Fruit fly (Drosophila melanogaster) whole organism, embryonic: Measurements from ENCODE around the gene CG4537.

Experiments used
- Bgb ChIP-seq: fragments of 200-800 bp; sonication (Bioruptor generic); IDR thresholded peaks from 2 replicates; pipeline ENCODE4 v1.3.6; 2022; ENCODE audit warnings: missing biosample characterization, missing genetic modification characterization; ENCODE audit not compliant: partially characterized antibody
- CG10267 ChIP-seq: fragments of 200-800 bp; sonication (Bioruptor generic); optimal IDR thresholded peaks from 2 replicates; lab custom pipeline; 2018; ENCODE audit warnings: missing biosample characterization, mild to moderate bottlenecking, missing genetic modification characterization, moderate library complexity
- CG10274 ChIP-seq: fragments of 200-800 bp; sonication (Bioruptor generic); optimal IDR thresholded peaks from 3 replicates; lab custom pipeline; 2017; ENCODE audit warnings: missing biosample characterization, mild to moderate bottlenecking, missing genetic modification characterization
- CG15514 ChIP-seq: fragments of 200-800 bp; sonication (Bioruptor generic); optimal IDR thresholded peaks from 3 replicates; lab custom pipeline; 2017; ENCODE audit warnings: missing biosample characterization, missing genetic modification characterization, mild to moderate bottlenecking, moderate library complexity, missing genetic modification reagents
- CG1603 ChIP-seq: fragments of 200-800 bp; sonication (Bioruptor generic); optimal IDR thresholded peaks from 2 replicates; lab custom pipeline; 2019; ENCODE audit warnings: missing biosample characterization, mild to moderate bottlenecking, missing genetic modification characterization, moderate library complexity
- CG16779 ChIP-seq: fragments of 200-800 bp; sonication (Bioruptor generic); IDR thresholded peaks from 2 replicates; pipeline ENCODE4 v1.3.6; 2022; ENCODE audit warnings: missing biosample characterization, missing genetic modification characterization
- CG17186 ChIP-seq: fragments of 200-800 bp; sonication (Bioruptor generic); optimal IDR thresholded peaks from 3 replicates; lab custom pipeline; 2017; ENCODE audit warnings: missing biosample characterization, missing genetic modification reagents, missing genetic modification characterization
- CG17328 ChIP-seq: fragments of 200-800 bp; sonication (Bioruptor generic); IDR thresholded peaks from 2 replicates; pipeline ENCODE4 v1.3.6; 2022; ENCODE audit warnings: missing biosample characterization, missing genetic modification characterization
- CG17829 ChIP-seq: fragments of 200-800 bp; optimal IDR thresholded peaks from 2 replicates; lab custom pipeline; 2019; ENCODE audit warnings: missing biosample characterization, mild to moderate bottlenecking, missing genetic modification characterization, moderate library complexity
- CG2120 ChIP-seq: fragments of 200-800 bp; sonication (Bioruptor generic); optimal IDR thresholded peaks from 3 replicates; lab custom pipeline; 2016; ENCODE audit warnings: missing biosample characterization, missing genetic modification characterization
- CG2129 ChIP-seq: fragments of 200-800 bp; sonication (Bioruptor generic); IDR thresholded peaks from 2 replicates; pipeline ENCODE4 v1.3.6; 2022; ENCODE audit warnings: missing biosample characterization, missing genetic modification characterization; ENCODE audit not compliant: partially characterized antibody
- CG3407 ChIP-seq: fragments of 200-800 bp; sonication (Bioruptor generic); optimal IDR thresholded peaks from 2 replicates; lab custom pipeline; 2018; ENCODE audit warnings: missing biosample characterization, mild to moderate bottlenecking, missing genetic modification characterization
- CG34224 ChIP-seq: fragments of 200-800 bp; sonication (Bioruptor generic); IDR thresholded peaks from 3 replicates; pipeline ENCODE4 v1.3.6; 2022; ENCODE audit warnings: missing biosample characterization, missing genetic modification characterization; ENCODE audit not compliant: partially characterized antibody
- CG6175 ChIP-seq: fragments of 200-800 bp; sonication (Bioruptor generic); IDR thresholded peaks from 3 replicates; pipeline ENCODE4 v1.3.6; 2022; ENCODE audit warnings: missing biosample characterization, missing genetic modification characterization
- CG6791 ChIP-seq: fragments of 200-800 bp; sonication (Bioruptor generic); IDR thresholded peaks from 3 replicates; pipeline ENCODE4 v1.3.6; 2022; ENCODE audit warnings: missing biosample characterization, missing genetic modification characterization; ENCODE audit not compliant: partially characterized antibody
- CG8388 ChIP-seq: fragments of 200-800 bp; sonication (Bioruptor generic); optimal IDR thresholded peaks from 2 replicates; lab custom pipeline; 2019; ENCODE audit warnings: missing biosample characterization, mild to moderate bottlenecking, missing genetic modification characterization, moderate library complexity
- CHES-1-like ChIP-seq: fragments of 200-800 bp; sonication (Bioruptor generic); optimal IDR thresholded peaks from 2 replicates; lab custom pipeline; 2016; ENCODE audit warnings: missing biosample characterization, missing genetic modification characterization
- Dad ChIP-seq: fragments of 200-800 bp; sonication (Bioruptor generic); optimal IDR thresholded peaks from 3 replicates; lab custom pipeline; 2016; ENCODE audit warnings: missing biosample characterization, missing genetic modification characterization
- Dll ChIP-seq: fragments of 200-800 bp; sonication (Bioruptor generic); IDR thresholded peaks from 4 replicates; pipeline ENCODE4 v1.3.6; 2022; ENCODE audit warnings: missing biosample characterization, missing genetic modification characterization; ENCODE audit not compliant: partially characterized antibody
- Dp ChIP-seq: fragments of 200-800 bp; sonication (Bioruptor generic); optimal IDR thresholded peaks from 2 replicates; lab custom pipeline; 2018; ENCODE audit warnings: missing biosample characterization, mild to moderate bottlenecking, missing genetic modification characterization, moderate library complexity
- E2f2 ChIP-seq: fragments of 200-800 bp; sonication (Bioruptor generic); IDR thresholded peaks from 2 replicates; pipeline ENCODE4 v1.3.6; 2022; ENCODE audit warnings: missing biosample characterization, missing genetic modification characterization
- MBD-R2 ChIP-seq: fragments of 200-800 bp; sonication (Bioruptor generic); IDR thresholded peaks from 2 replicates; pipeline ENCODE4 v1.3.6; 2022; ENCODE audit warnings: missing biosample characterization, missing genetic modification characterization
- Mes4 ChIP-seq: fragments of 200-800 bp; sonication (Bioruptor generic); optimal IDR thresholded peaks from 2 replicates; lab custom pipeline; 2016; ENCODE audit warnings: missing biosample characterization, missing genetic modification characterization
- Opbp ChIP-seq: fragments of 200-800 bp; sonication (Bioruptor generic); IDR thresholded peaks from 3 replicates; pipeline ENCODE4 v1.3.6; 2022; ENCODE audit warnings: missing biosample characterization, missing genetic modification characterization; ENCODE audit not compliant: partially characterized antibody
- Rfx ChIP-seq: fragments of 200-800 bp; sonication (Bioruptor generic); IDR thresholded peaks from 2 replicates; pipeline ENCODE4 v1.3.6; 2022; ENCODE audit warnings: missing biosample characterization, missing genetic modification characterization
- Scr ChIP-seq: fragments of 200-800 bp; sonication (Bioruptor generic); IDR thresholded peaks from 2 replicates; pipeline ENCODE4 v1.3.6; 2022; ENCODE audit warnings: missing biosample characterization, missing genetic modification characterization; ENCODE audit not compliant: partially characterized antibody
- Sin3A ChIP-seq: fragments of >200 bp; optimal IDR thresholded peaks from 2 replicates; lab custom pipeline; 2018
- Six4 ChIP-seq: fragments of 200-800 bp; sonication (Bioruptor generic); optimal IDR thresholded peaks from 2 replicates; lab custom pipeline; 2016; ENCODE audit warnings: missing biosample characterization, missing genetic modification characterization
- Sry-δ ChIP-seq: fragments of 200-800 bp; sonication (Bioruptor generic); optimal IDR thresholded peaks from 2 replicates; lab custom pipeline; 2016; ENCODE audit warnings: missing biosample characterization, missing genetic modification characterization
- YL-1 ChIP-seq: fragments of 200-800 bp; sonication (Bioruptor generic); optimal IDR thresholded peaks from 3 replicates; lab custom pipeline; 2017; ENCODE audit warnings: missing biosample characterization, mild to moderate bottlenecking, missing genetic modification characterization
- ato ChIP-seq: fragments of 200-800 bp; sonication (Bioruptor generic); IDR thresholded peaks from 2 replicates; pipeline ENCODE4 v1.3.6; 2022; ENCODE audit warnings: missing biosample characterization, missing genetic modification characterization; ENCODE audit not compliant: partially characterized antibody
- chinmo ChIP-seq: fragments of 200-800 bp; sonication (Bioruptor generic); IDR thresholded peaks from 4 replicates; pipeline ENCODE4 v1.3.6; 2022; ENCODE audit warnings: missing biosample characterization, missing genetic modification characterization; ENCODE audit not compliant: partially characterized antibody
- cwo ChIP-seq: fragments of 200-800 bp; sonication (Bioruptor generic); optimal IDR thresholded peaks from 3 replicates; lab custom pipeline; 2017; ENCODE audit warnings: missing biosample characterization, missing genetic modification characterization, mild to moderate bottlenecking, moderate library complexity, missing genetic modification reagents
- hbn ChIP-seq: fragments of 200-800 bp; sonication (Bioruptor generic); IDR thresholded peaks from 2 replicates; pipeline ENCODE4 v1.3.6; 2022; ENCODE audit warnings: missing biosample characterization, missing genetic modification characterization; ENCODE audit not compliant: partially characterized antibody
- her ChIP-seq: fragments of 200-800 bp; sonication (Bioruptor generic); optimal IDR thresholded peaks from 2 replicates; lab custom pipeline; 2016; ENCODE audit warnings: missing biosample characterization, missing genetic modification characterization
- inv ChIP-seq: fragments of 200-800 bp; sonication (Bioruptor generic); IDR thresholded peaks from 2 replicates; pipeline ENCODE4 v1.3.6; 2022; ENCODE audit warnings: missing biosample characterization, missing genetic modification characterization; ENCODE audit not compliant: partially characterized antibody
- knrl ChIP-seq: fragments of 200-800 bp; sonication (Bioruptor generic); IDR thresholded peaks from 3 replicates; pipeline ENCODE4 v1.3.6; 2022; ENCODE audit warnings: missing biosample characterization, missing genetic modification characterization; ENCODE audit not compliant: partially characterized antibody
- mld ChIP-seq: fragments of 200-800 bp; sonication (Bioruptor generic); IDR thresholded peaks from 3 replicates; pipeline ENCODE4 v1.3.6; 2022; ENCODE audit warnings: missing biosample characterization, missing genetic modification characterization; ENCODE audit not compliant: partially characterized antibody
- peb ChIP-seq: fragments of 200-800 bp; sonication (Bioruptor generic); IDR thresholded peaks from 2 replicates; pipeline ENCODE4 v1.3.6; 2022; ENCODE audit warnings: missing biosample characterization, missing genetic modification characterization
- pfk ChIP-seq: fragments of 200-800 bp; sonication (Bioruptor generic); optimal IDR thresholded peaks from 2 replicates; lab custom pipeline; 2018; ENCODE audit warnings: missing biosample characterization, mild to moderate bottlenecking, missing genetic modification characterization, moderate library complexity
- slbo ChIP-seq: fragments of 200-800 bp; sonication (Bioruptor generic); IDR thresholded peaks from 2 replicates; pipeline ENCODE4 v1.3.6; 2022; ENCODE audit warnings: missing biosample characterization, missing genetic modification characterization
- so ChIP-seq: fragments of 200-800 bp; sonication (Bioruptor generic); IDR thresholded peaks from 3 replicates; pipeline ENCODE4 v1.3.6; 2022; ENCODE audit warnings: missing biosample characterization, missing genetic modification characterization
- tna ChIP-seq: fragments of 200-800 bp; sonication (Bioruptor generic); IDR thresholded peaks from 2 replicates; pipeline ENCODE4 v1.3.6; 2022; ENCODE audit warnings: missing biosample characterization, missing genetic modification characterization; ENCODE audit not compliant: partially characterized antibody
- trem ChIP-seq: fragments of 200-800 bp; optimal IDR thresholded peaks from 3 replicates; lab custom pipeline; 2019; ENCODE audit warnings: missing biosample characterization, mild to moderate bottlenecking, missing genetic modification characterization, moderate library complexity
- tx ChIP-seq: fragments of 200-800 bp; sonication (Bioruptor generic); optimal IDR thresholded peaks from 2 replicates; lab custom pipeline; 2016; ENCODE audit warnings: missing biosample characterization, missing genetic modification characterization
- vfl ChIP-seq: fragments of 200-800 bp; sonication (Bioruptor generic); optimal IDR thresholded peaks from 2 replicates; lab custom pipeline; 2016; ENCODE audit warnings: missing biosample characterization, missing genetic modification characterization
- vnd ChIP-seq: fragments of 200-800 bp; sonication (Bioruptor generic); IDR thresholded peaks from 3 replicates; pipeline ENCODE4 v1.3.6; 2022; ENCODE audit warnings: missing biosample characterization, missing genetic modification characterization; ENCODE audit not compliant: partially characterized antibody
- vvl ChIP-seq: fragments of 200-800 bp; sonication (Bioruptor generic); IDR thresholded peaks from 2 replicates; pipeline ENCODE4 v1.3.6; 2022; ENCODE audit warnings: missing biosample characterization, missing genetic modification characterization
- zen2 ChIP-seq: fragments of 200-800 bp; sonication (Bioruptor generic); IDR thresholded peaks from 3 replicates; pipeline ENCODE4 v1.3.6; 2022; ENCODE audit warnings: missing biosample characterization, missing genetic modification characterization; ENCODE audit not compliant: partially characterized antibody

Gene CG4537

dm6 chr2L:9890576-9890975, at the start of gene CG4537, which contains the start of gene CG34183 (continued):
- TF ChIP-seq so (GFP tag; lab: Robert Waterston, UW) (no peak), tna (GFP tag; lab: Robert Waterston, UW) (peak; percentile 81), CG17829 (tag; lab: Kevin White, UChicago) (peak; percentile 17), CG17328 (GFP tag; lab: Robert Waterston, UW) (0 out of 2 replicates have a peak, but pooled peaks have one; percentile 18), knrl (GFP tag; lab: Robert Waterston, UW) (peak; percentile 85), Opbp (GFP tag; lab: Robert Waterston, UW) (peak; percentile 91), Dad (GFP tag; lab: Kevin White, UChicago) (peak; percentile 11), ato (GFP tag; lab: Robert Waterston, UW) (peak; percentile 73), CG15514 (peak; percentile 39), CG10267 (tag; lab: Kevin White, UChicago) (peak; percentile 25), Dll (peak; percentile 90), cwo (GFP tag; lab: Kevin White, UChicago) (no peak), tx (GFP tag; lab: Kevin White, UChicago) (no peak), Six4 (GFP tag; lab: Kevin White, UChicago) (no peak), CG34224 (peak; percentile 95), CHES-1-like (peak; percentile 57), inv (GFP tag; lab: Robert Waterston, UW) (peak; percentile 77), chinmo (peak; percentile 94), Rfx (peak; percentile 39; the same call in 1 of the 2 replicates), Sry-δ (peak; percentile 91), hbn (GFP tag; lab: Robert Waterston, UW) (peak; percentile 91), MBD-R2 (peak; percentile 94), her (peak; percentile 3), vnd (GFP tag; lab: Robert Waterston, UW) (peak; percentile 85), slbo (GFP tag; lab: Robert Waterston, UW) (peak; percentile 21; the same call in 1 of the 2 replicates), Dp (GFP tag; lab: Kevin White, UChicago) (peak; percentile 61), YL-1 (GFP tag; lab: Kevin White, UChicago) (peak; percentile 67), CG10274 (no peak), mld (peak; percentile 60; the same call in 2 of the 3 replicates), CG8388 (GFP tag; lab: Kevin White, UChicago) (no peak), E2f2 (GFP tag; lab: Robert Waterston, UW) (peak; percentile 68), CG16779 (GFP tag; lab: Robert Waterston, UW) (no peak), CG3407 (GFP tag; lab: Kevin White, UChicago) (no peak), pfk (GFP tag; lab: Kevin White, UChicago) (no peak), trem (tag; lab: Kevin White, UChicago) (peak; percentile 44), CG2120 (GFP tag; lab: Kevin White, UChicago) (peak; percentile 5), CG1603 (tag; lab: Kevin White, UChicago) (peak; percentile 44), peb (GFP tag; lab: Robert Waterston, UW) (no peak), CG6791 (GFP tag; lab: Robert Waterston, UW) (peak; percentile 93), Bgb (GFP tag; lab: Robert Waterston, UW) (peak; percentile 92), Mes4 (no peak), Sin3A (peak; percentile 48), CG17186 (peak; percentile 0), CG2129 (GFP tag; lab: Robert Waterston, UW) (peak; percentile 62), zen2 (GFP tag; lab: Robert Waterston, UW) (peak; percentile 93), vfl (GFP tag; lab: Kevin White, UChicago) (no peak), CG6175 (GFP tag; lab: Robert Waterston, UW) (no peak), Scr (GFP tag; lab: Robert Waterston, UW) (peak; percentile 90), vvl (GFP tag; lab: Robert Waterston, UW) (peak; percentile 56)
